Fruit fly (Drosophila melanogaster): ENCODE data around the gene mtgo.

Gene mtgo

dm6 chr2L:16656692-16657109 lies 111.9 kb downstream of the mtgo start (continued):
- TF ChIP-seq CG1529 (GFP tag; optimal IDR thresholded peaks at IDR 0.05): no peak
- TF ChIP-seq CG14014 (GFP tag; IDR thresholded peaks at IDR 0.05): peak; percentile 74
- peak; percentile 19 for TF ChIP-seq CG13624 (GFP tag; optimal IDR thresholded peaks at IDR 0.05)
- peak; percentile 62 for TF ChIP-seq Hmr (GFP tag; optimal IDR thresholded peaks at IDR 0.05)
- no peak for TF ChIP-seq CG17568 (GFP tag; optimal IDR thresholded peaks at IDR 0.05)
- peak; percentile 14 for TF ChIP-seq Fer2 (tag; optimal IDR thresholded peaks at IDR 0.05)
- TF ChIP-seq bsh (GFP tag; optimal IDR thresholded peaks at IDR 0.05): peak in 1 of 2 experiments; percentile 74
- peak; percentile 33 for TF ChIP-seq ems (GFP tag; optimal IDR thresholded peaks at IDR 0.05)
- peak; percentile 65 for TF ChIP-seq Chrac-16 (GFP tag; optimal IDR thresholded peaks at IDR 0.05)
- peak; percentile 79; the same call in 1 of the 2 replicates for TF ChIP-seq Rfx (GFP tag; IDR thresholded peaks at IDR 0.05)
- no peak for TF ChIP-seq Scr (GFP tag; IDR thresholded peaks at IDR 0.05; ENCODE audit: partially characterized antibody)
- no peak for TF ChIP-seq Oaz (GFP tag; IDR thresholded peaks at IDR 0.05)
- TF ChIP-seq ATbp (GFP tag; optimal IDR thresholded peaks at IDR 0.05): no peak
- no peak for TF ChIP-seq CkIIα-i1 (GFP tag; IDR thresholded peaks at IDR 0.05)
- TF ChIP-seq HmgZ (tag; optimal IDR thresholded peaks at IDR 0.05): peak; percentile 49
- TF ChIP-seq Sox100B (GFP tag; optimal IDR thresholded peaks at IDR 0.05): no peak
- TF ChIP-seq CHES-1-like (GFP tag; optimal IDR thresholded peaks at IDR 0.05): peak; percentile 54
- TF ChIP-seq CG7963 (GFP tag; IDR thresholded peaks at IDR 0.05; ENCODE audit: partially characterized antibody): no peak
- TF ChIP-seq bab2 (GFP tag; optimal IDR thresholded peaks at IDR 0.05): peak; percentile 39
- no peak for TF ChIP-seq Doc3 (GFP tag; IDR thresholded peaks at IDR 0.05; ENCODE audit: partially characterized antibody)
- peak; percentile 46 for TF ChIP-seq CG33213 (GFP tag; optimal IDR thresholded peaks at IDR 0.05)
- TF ChIP-seq Hr51 (GFP tag; optimal IDR thresholded peaks at IDR 0.05): peak; percentile 30 to 71
- peak; percentile 80; the same call in 1 of the 2 replicates for TF ChIP-seq ranshi (GFP tag; IDR thresholded peaks at IDR 0.05)
- peak; percentile 91 for TF ChIP-seq slbo (GFP tag; IDR thresholded peaks at IDR 0.05)
- TF ChIP-seq Dref (GFP tag; IDR thresholded peaks at IDR 0.05): peak; percentile 35; the same call in 1 of the 2 replicates
- TF ChIP-seq Usf (GFP tag; optimal IDR thresholded peaks at IDR 0.05): peak; percentile 7
- no peak for TF ChIP-seq crol (GFP tag; IDR thresholded peaks at IDR 0.05)
- no peak for TF ChIP-seq CG12219 (GFP tag; optimal IDR thresholded peaks at IDR 0.05)
- TF ChIP-seq mam (GFP tag; optimal IDR thresholded peaks at IDR 0.05): peak; percentile 54
- TF ChIP-seq CG34224 (GFP tag; IDR thresholded peaks at IDR 0.05; ENCODE audit: partially characterized antibody): no peak
- no peak for TF ChIP-seq tll (GFP tag; optimal IDR thresholded peaks at IDR 0.05)
- no peak for TF ChIP-seq Atf-2 (GFP tag; optimal IDR thresholded peaks at IDR 0.05)
- TF ChIP-seq CG8359 (GFP tag; optimal IDR thresholded peaks at IDR 0.05; ENCODE audit: borderline replicate concordance): no peak
- TF ChIP-seq CG3847 (GFP tag; IDR thresholded peaks at IDR 0.05): peak; percentile 58
- TF ChIP-seq yki (optimal IDR thresholded peaks at IDR 0.05): no peak
- TF ChIP-seq jumu (GFP tag; optimal IDR thresholded peaks at IDR 0.05): peak; percentile 43
- TF ChIP-seq D19A (tag; optimal IDR thresholded peaks at IDR 0.05): peak; percentile 53
- peak; percentile 37 for TF ChIP-seq CG2202 (tag; optimal IDR thresholded peaks at IDR 0.05)
- TF ChIP-seq fd96Cb (tag; optimal IDR thresholded peaks at IDR 0.05): peak; percentile 68
- TF ChIP-seq Doc2 (GFP tag; IDR thresholded peaks at IDR 0.05): no peak
- peak; percentile 76 for TF ChIP-seq CG30403 (GFP tag; optimal IDR thresholded peaks at IDR 0.05)
- peak; percentile 78 for TF ChIP-seq CG14667 (GFP tag; IDR thresholded peaks at IDR 0.05)
- TF ChIP-seq B-H1 (GFP tag; IDR thresholded peaks at IDR 0.05): peak; percentile 63
- peak; percentile 7 for TF ChIP-seq CG12104 (GFP tag; optimal IDR thresholded peaks at IDR 0.05)
- peak; percentile 59 for TF ChIP-seq HmgD (GFP tag; optimal IDR thresholded peaks at IDR 0.05)
- TF ChIP-seq CG16863 (GFP tag; optimal IDR thresholded peaks at IDR 0.05): peak; percentile 31
- TF ChIP-seq CG2120 (GFP tag; optimal IDR thresholded peaks at IDR 0.05): peak; percentile 80
- peak; percentile 61 for TF ChIP-seq Fer3 (tag; optimal IDR thresholded peaks at IDR 0.05)
- TF ChIP-seq CG30431 (GFP tag; optimal IDR thresholded peaks at IDR 0.05): peak; percentile 2
- 0 out of 3 replicates have a peak, but pooled peaks have one; percentile 44 for TF ChIP-seq Mrtf (GFP tag; IDR thresholded peaks at IDR 0.05)
- no peak for TF ChIP-seq CG10274 (GFP tag; optimal IDR thresholded peaks at IDR 0.05)

Data from whole organism, embryonic.